Worm (Caenorhabditis elegans): ENCODE results near the gene C09H10.5.

The C09H10.5 gene

ce11 chrII:11150976-11151375 is 47.4 kb upstream of the C09H10.5 start (continued):
- TF ChIP-seq lir-1 (GFP tag; conservative IDR thresholded peaks at IDR 0.05) (no peak), T26A5.8 (tag; optimal IDR thresholded peaks at IDR 0.05) (no peak), ceh-100 (GFP tag; IDR thresholded peaks at IDR 0.05) (no peak), ZK185.1 (tag; optimal IDR thresholded peaks at IDR 0.05; ENCODE audit: poor library complexity, severe bottlenecking) (no peak), attf-3 (GFP tag; conservative IDR thresholded peaks at IDR 0.05) (no peak), C06A6.2 (GFP tag; conservative IDR thresholded peaks at IDR 0.05) (no peak), aptf-3 (GFP tag; IDR thresholded peaks at IDR 0.05) (no peak), sptf-2 (GFP tag; optimal IDR thresholded peaks at IDR 0.05) (no peak), B0336.3 (GFP tag; IDR thresholded peaks at IDR 0.05) (peak; percentile 41; the same call in 1 of the 2 replicates), mxl-1 (tag; optimal IDR thresholded peaks at IDR 0.05) (no peak), B0019.2 (GFP tag; conservative IDR thresholded peaks at IDR 0.05) (no peak), F52B5.7 (tag; optimal IDR thresholded peaks at IDR 0.05) (no peak), pha-4 (tag; optimal IDR thresholded peaks at IDR 0.05) (no peak), F57C9.4 (tag; optimal IDR thresholded peaks at IDR 0.05) (no peak), nhr-27 (tag; optimal IDR thresholded peaks at IDR 0.05) (no peak), ceh-91 (GFP tag; IDR thresholded peaks at IDR 0.05) (no peak), madf-6 (GFP tag; IDR thresholded peaks at IDR 0.05) (no peak), F39B2.1 (GFP tag; IDR thresholded peaks at IDR 0.05) (no peak), C17E4.6 (GFP tag; IDR thresholded peaks at IDR 0.05) (no peak), B0261.1 (tag; optimal IDR thresholded peaks at IDR 0.05) (no peak), lag-1 (GFP tag; IDR thresholded peaks at IDR 0.05) (no peak), him-1 (tag; optimal IDR thresholded peaks at IDR 0.05) (no peak), nfya-2 (GFP tag; IDR thresholded peaks at IDR 0.05) (no peak), snpc-3.4 (tag; optimal IDR thresholded peaks at IDR 0.05) (no peak), rpc-1 (optimal IDR thresholded peaks at IDR 0.05) (no peak), rpc-1 (tag; optimal IDR thresholded peaks at IDR 0.05) (no peak), let-607 (tag; optimal IDR thresholded peaks at IDR 0.05) (peak in 1 of 2 experiments; percentile 17), zim-3 (tag; optimal IDR thresholded peaks at IDR 0.05) (no peak), ceh-58 (GFP tag; IDR thresholded peaks at IDR 0.05) (no peak), ceh-27 (GFP tag; optimal IDR thresholded peaks at IDR 0.05) (no peak), atf-7 (tag; optimal IDR thresholded peaks at IDR 0.05) (peak; percentile 59), madf-3 (GFP tag; IDR thresholded peaks at IDR 0.05) (no peak), hlh-12 (tag; optimal IDR thresholded peaks at IDR 0.05) (no peak), somi-1 (GFP tag; optimal IDR thresholded peaks at IDR 0.05) (no peak), cebp-1 (GFP tag; IDR thresholded peaks at IDR 0.05) (no peak), cebp-1 (tag; optimal IDR thresholded peaks at IDR 0.05) (peak; percentile 66), F57A8.1 (GFP tag; optimal IDR thresholded peaks at IDR 0.05) (no peak), B0035.1 (tag; optimal IDR thresholded peaks at IDR 0.05) (no peak), unc-62 (GFP tag; optimal IDR thresholded peaks at IDR 0.05) (no peak), pbrm-1 (GFP tag; IDR thresholded peaks at IDR 0.05) (no peak), F23B12.7 (tag; optimal IDR thresholded peaks at IDR 0.05; ENCODE audit: insufficient read depth) (no peak), akir-1 (GFP tag; optimal IDR thresholded peaks at IDR 0.05) (no peak), dpff-1 (tag; optimal IDR thresholded peaks at IDR 0.05) (no peak), madf-10 (tag; optimal IDR thresholded peaks at IDR 0.05) (peak; percentile 38), ztf-28 (GFP tag; IDR thresholded peaks at IDR 0.05) (no peak), unc-130 (GFP tag; optimal IDR thresholded peaks at IDR 0.05) (no peak), rec-8 (tag; optimal IDR thresholded peaks at IDR 0.05) (no peak), nhr-80 (tag; optimal IDR thresholded peaks at IDR 0.05) (peak; percentile 81), cebp-2 (GFP tag; IDR thresholded peaks at IDR 0.05) (no peak), fkh-3 (tag; optimal IDR thresholded peaks at IDR 0.05) (no peak)
